Worm (Caenorhabditis elegans): ENCODE results near the gene aakg-5.

DNA sequence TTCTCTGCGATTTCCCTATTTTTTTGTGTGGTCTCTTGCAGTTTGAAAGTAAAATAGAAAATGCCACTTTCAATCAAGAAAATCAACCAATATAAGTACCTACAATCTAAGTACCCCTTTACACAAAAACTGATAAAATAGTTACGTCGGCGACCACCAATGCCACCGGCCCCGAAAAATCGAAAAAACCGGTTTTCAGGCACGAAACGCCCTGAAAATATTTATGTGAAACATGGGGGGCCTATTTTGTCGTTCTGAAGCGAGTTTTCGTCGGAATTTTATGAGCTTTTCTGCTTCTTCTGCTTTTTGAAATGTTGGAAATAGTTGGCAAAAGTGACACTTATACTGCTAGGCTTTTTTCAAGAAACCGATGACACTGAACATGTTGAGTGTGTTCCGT is 13.7 kb upstream of the aakg-5 start:
- TF ChIP-seq skn-1 (tag; optimal IDR thresholded peaks at IDR 0.05), result no peak
- no peak for TF ChIP-seq snpc-4 (tag; optimal IDR thresholded peaks at IDR 0.05)
- TF ChIP-seq nhr-6 (tag; optimal IDR thresholded peaks at IDR 0.05), result no peak
- no peak for TF ChIP-seq elt-1 (tag; optimal IDR thresholded peaks at IDR 0.05)
- no peak for TF ChIP-seq nhr-77 (tag; optimal IDR thresholded peaks at IDR 0.05)
- TF ChIP-seq gmeb-1 (tag; optimal IDR thresholded peaks at IDR 0.05), result no peak
- TF ChIP-seq unc-39 (tag; optimal IDR thresholded peaks at IDR 0.05), result no peak
- no peak for TF ChIP-seq peb-1 (tag; optimal IDR thresholded peaks at IDR 0.05)

All from whole organism, L2 larva.